Worm (Caenorhabditis elegans): ENCODE results near the gene F08D12.12.

ce11 chrII:2734735-2735134, 52.1 kb downstream of the F08D12.12 start:
- no peak for TF ChIP-seq dao-5 (tag; optimal IDR thresholded peaks at IDR 0.05)
- no peak for TF ChIP-seq him-1 (tag; optimal IDR thresholded peaks at IDR 0.05)
